Worm (Caenorhabditis elegans) whole organism, L3 larva: ENCODE data around the gene Y43B11AL.1.

Source experiments
- R02D3.7 ChIP-seq: fragments of 150-350 bp; optimal IDR thresholded peaks from 2 replicates; lab custom pipeline; 2014; ENCODE audit warnings: missing biosample characterization, missing genetic modification characterization
- ZK546.5 ChIP-seq: sonication (generic microtip); optimal IDR thresholded peaks from 2 replicates; lab custom pipeline; 2017; ENCODE audit warnings: missing biosample characterization, missing genetic modification characterization
- aly-2 ChIP-seq: fragments of 150-350 bp; optimal IDR thresholded peaks from 2 replicates; lab custom pipeline; 2014; ENCODE audit warnings: missing biosample characterization, missing genetic modification characterization
- ama-1 ChIP-seq: fragments of 150-350 bp; optimal IDR thresholded peaks from 2 replicates; lab custom pipeline; 2018
- ceh-16 ChIP-seq: sonication (generic microtip); optimal IDR thresholded peaks from 2 replicates; lab custom pipeline; 2017; ENCODE audit warnings: missing biosample characterization, missing genetic modification characterization
- ceh-28 ChIP-seq: fragments of 150-350 bp; optimal IDR thresholded peaks from 2 replicates; lab custom pipeline; 2014; ENCODE audit warnings: missing biosample characterization, missing genetic modification reagents, missing genetic modification characterization
- ceh-82 ChIP-seq: fragments of 150-350 bp; optimal IDR thresholded peaks from 2 replicates; lab custom pipeline; 2014; ENCODE audit warnings: missing biosample characterization, missing genetic modification characterization
- ceh-9 ChIP-seq: sonication (generic microtip); optimal IDR thresholded peaks from 2 replicates; lab custom pipeline; 2018; ENCODE audit warnings: missing biosample characterization, missing genetic modification characterization
- daf-12 ChIP-seq: fragments of 150-350 bp; optimal IDR thresholded peaks from 2 replicates; lab custom pipeline; 2014; ENCODE audit warnings: missing biosample characterization, missing genetic modification reagents, missing genetic modification characterization
- egl-27 ChIP-seq: sonication (generic microtip); optimal IDR thresholded peaks from 4 replicates; lab custom pipeline; 2017; ENCODE audit warnings: missing biosample characterization, missing genetic modification reagents, missing genetic modification characterization
- egl-5 ChIP-seq: fragments of 150-350 bp; optimal IDR thresholded peaks from 2 replicates; lab custom pipeline; 2017; ENCODE audit warnings: missing biosample characterization, missing genetic modification reagents, missing genetic modification characterization, inconsistent platforms
- elt-1 ChIP-seq: fragments of 150-350 bp; optimal IDR thresholded peaks from 2 replicates; lab custom pipeline; 2014; ENCODE audit warnings: missing biosample characterization, missing genetic modification characterization
- elt-2 ChIP-seq: sonication (generic microtip); optimal IDR thresholded peaks from 2 replicates; lab custom pipeline; 2016; ENCODE audit warnings: missing genetic modification reagents, mild to moderate bottlenecking, missing genetic modification characterization, missing compliant biosample characterization
- elt-3 ChIP-seq, 3 experiments: fragments of 150-350 bp in 1 of 3; sonication (generic microtip) in 2 of 3; optimal IDR thresholded peaks; 2 replicates in 2 of 3; 4 replicates in 1 of 3; lab custom pipeline; 2014 to 2017; ENCODE audit warnings: missing biosample characterization in 3 of 3, missing genetic modification characterization in 3 of 3
- eor-1 ChIP-seq, 2 experiments: fragments of 150-350 bp; optimal IDR thresholded peaks; 2 replicates each; lab custom pipeline; 2014 to 2018; ENCODE audit warnings: missing biosample characterization in 2 of 2, missing genetic modification characterization in 2 of 2
- fkh-10 ChIP-seq: sonication (generic microtip); optimal IDR thresholded peaks from 2 replicates; lab custom pipeline; 2017; ENCODE audit warnings: missing biosample characterization, missing genetic modification reagents, missing genetic modification characterization
- fkh-2 ChIP-seq: fragments of 150-350 bp; optimal IDR thresholded peaks from 2 replicates; lab custom pipeline; 2014; ENCODE audit warnings: missing biosample characterization, missing genetic modification reagents, missing genetic modification characterization
- fos-1 ChIP-seq: fragments of 150-350 bp; optimal IDR thresholded peaks from 2 replicates; lab custom pipeline; 2014; ENCODE audit warnings: missing biosample characterization, missing genetic modification characterization
- hmg-11 ChIP-seq: sonication (generic microtip); optimal IDR thresholded peaks from 2 replicates; lab custom pipeline; 2016; ENCODE audit warnings: missing genetic modification characterization, missing compliant biosample characterization
- jun-1 ChIP-seq: fragments of 150-350 bp; optimal IDR thresholded peaks from 2 replicates; lab custom pipeline; 2014; ENCODE audit warnings: missing biosample characterization, missing genetic modification reagents, missing genetic modification characterization
- lin-15B ChIP-seq: fragments of 150-350 bp; optimal IDR thresholded peaks from 2 replicates; lab custom pipeline; 2014; ENCODE audit warnings: missing biosample characterization, missing genetic modification characterization
- lin-39 ChIP-seq: fragments of 150-350 bp; optimal IDR thresholded peaks from 2 replicates; lab custom pipeline; 2018; ENCODE audit warnings: missing biosample characterization, missing genetic modification reagents, missing genetic modification characterization
- lsy-12 ChIP-seq: sonication (generic microtip); optimal IDR thresholded peaks from 2 replicates; lab custom pipeline; 2016; ENCODE audit warnings: mild to moderate bottlenecking, missing genetic modification characterization, missing compliant biosample characterization
- mdl-1 ChIP-seq: fragments of 150-350 bp; optimal IDR thresholded peaks from 2 replicates; lab custom pipeline; 2014; ENCODE audit warnings: missing biosample characterization, missing genetic modification characterization
- mml-1 ChIP-seq: fragments of 150-350 bp; sonication (generic microtip); optimal IDR thresholded peaks from 3 replicates; lab custom pipeline; 2014; ENCODE audit warnings: missing biosample characterization, missing genetic modification characterization
- nfya-1 ChIP-seq: sonication (generic microtip); optimal IDR thresholded peaks from 2 replicates; lab custom pipeline; 2017; ENCODE audit warnings: missing genetic modification characterization, mild to moderate bottlenecking, missing compliant biosample characterization, antibody characterized with exemption, moderate library complexity; ENCODE audit not compliant: insufficient read depth
- nhr-11 ChIP-seq: fragments of 150-350 bp; optimal IDR thresholded peaks from 2 replicates; lab custom pipeline; 2014; ENCODE audit warnings: missing biosample characterization, missing genetic modification characterization
- nhr-12 ChIP-seq: fragments of 150-350 bp; optimal IDR thresholded peaks from 2 replicates; lab custom pipeline; 2014; ENCODE audit warnings: missing biosample characterization, missing genetic modification characterization
- nhr-23 ChIP-seq: fragments of 150-350 bp; optimal IDR thresholded peaks from 2 replicates; lab custom pipeline; 2014; ENCODE audit warnings: missing biosample characterization, missing genetic modification reagents, missing genetic modification characterization
- nhr-237 ChIP-seq: fragments of 150-350 bp; optimal IDR thresholded peaks from 2 replicates; lab custom pipeline; 2014; ENCODE audit warnings: missing biosample characterization, missing genetic modification characterization
- nhr-25 ChIP-seq: sonication (generic microtip); optimal IDR thresholded peaks from 2 replicates; lab custom pipeline; 2017; ENCODE audit warnings: missing biosample characterization, missing genetic modification characterization
- nhr-28 ChIP-seq: fragments of 150-350 bp; optimal IDR thresholded peaks from 2 replicates; lab custom pipeline; 2014; ENCODE audit warnings: missing biosample characterization, missing genetic modification characterization
- nhr-43 ChIP-seq: sonication (generic microtip); optimal IDR thresholded peaks from 2 replicates; lab custom pipeline; 2016; ENCODE audit warnings: mild to moderate bottlenecking, missing genetic modification characterization, missing compliant biosample characterization; ENCODE audit not compliant: poor library complexity, severe bottlenecking
- nhr-67 ChIP-seq: fragments of 150-350 bp; optimal IDR thresholded peaks from 2 replicates; lab custom pipeline; 2014; ENCODE audit warnings: missing biosample characterization, missing genetic modification characterization
- nhr-76 ChIP-seq: fragments of 150-350 bp; sonication (generic microtip); optimal IDR thresholded peaks from 5 replicates; lab custom pipeline; 2014; ENCODE audit warnings: missing biosample characterization, missing genetic modification characterization
- nhr-77 ChIP-seq: fragments of 150-350 bp; optimal IDR thresholded peaks from 2 replicates; lab custom pipeline; 2014; ENCODE audit warnings: missing biosample characterization, missing genetic modification characterization
- pha-4 ChIP-seq: fragments of 150-350 bp; optimal IDR thresholded peaks from 2 replicates; lab custom pipeline; 2014; ENCODE audit warnings: missing biosample characterization, missing genetic modification reagents, missing genetic modification characterization
- pqm-1 ChIP-seq: fragments of 150-350 bp; optimal IDR thresholded peaks from 2 replicates; lab custom pipeline; 2017; ENCODE audit warnings: missing biosample characterization, missing genetic modification characterization, inconsistent platforms
- sea-2 ChIP-seq: fragments of 150-350 bp; sonication (generic microtip); optimal IDR thresholded peaks from 4 replicates; lab custom pipeline; 2014; ENCODE audit warnings: missing biosample characterization, missing genetic modification reagents, missing genetic modification characterization
- skn-1 ChIP-seq: fragments of 150-350 bp; optimal IDR thresholded peaks from 2 replicates; lab custom pipeline; 2014; ENCODE audit warnings: missing biosample characterization, missing genetic modification characterization
- snpc-4 ChIP-seq: fragments of 150-350 bp; optimal IDR thresholded peaks from 2 replicates; lab custom pipeline; 2014; ENCODE audit warnings: missing biosample characterization, missing genetic modification characterization
- tbx-2 ChIP-seq: sonication (generic microtip); optimal IDR thresholded peaks from 2 replicates; lab custom pipeline; 2016; ENCODE audit warnings: mild to moderate bottlenecking, missing genetic modification characterization, missing compliant biosample characterization
- unc-39 ChIP-seq: sonication (generic microtip); optimal IDR thresholded peaks from 4 replicates; lab custom pipeline; 2017; ENCODE audit warnings: missing biosample characterization, missing genetic modification characterization
- unc-62 ChIP-seq: fragments of 150-350 bp; sonication (generic microtip); optimal IDR thresholded peaks from 4 replicates; lab custom pipeline; 2014; ENCODE audit warnings: missing biosample characterization, missing genetic modification reagents, missing genetic modification characterization
- zag-1 ChIP-seq: fragments of 150-350 bp; optimal IDR thresholded peaks from 2 replicates; lab custom pipeline; 2014; ENCODE audit warnings: missing biosample characterization, missing genetic modification characterization
- ztf-11 ChIP-seq: fragments of 150-350 bp; optimal IDR thresholded peaks from 2 replicates; lab custom pipeline; 2014; ENCODE audit warnings: missing biosample characterization, missing genetic modification characterization
- ztf-4 ChIP-seq: fragments of 150-350 bp; optimal IDR thresholded peaks from 2 replicates; lab custom pipeline; 2014; ENCODE audit warnings: missing biosample characterization, missing genetic modification characterization

The Y43B11AL.1 gene

ce11 chrIV:7043430-7043829, 21.7 kb upstream of the Y43B11AL.1 start:
- TF ChIP-seq nhr-77 (tag; lab: Kevin White, UChicago) = no peak
- no peak for TF ChIP-seq nfya-1 (tag; lab: Kevin White, UChicago)
- TF ChIP-seq pqm-1 (tag; lab: Kevin White, UChicago) = no peak
- TF ChIP-seq pha-4 = no peak
- TF ChIP-seq nhr-67 (tag; lab: Kevin White, UChicago) = no peak
- no peak for TF ChIP-seq ztf-11 (tag; lab: Kevin White, UChicago)
- no peak for TF ChIP-seq fkh-10 (GFP tag; lab: Kevin White, UChicago)
- no peak for TF ChIP-seq mdl-1 (tag; lab: Kevin White, UChicago)
- TF ChIP-seq jun-1 (tag; lab: Kevin White, UChicago) = no peak

- TF ChIP-seq nhr-12 (no peak), lin-39 (no peak), nhr-43 (peak; percentile 35), fos-1 (tag; lab: Kevin White, UChicago) (no peak), lin-15B (peak; percentile 76), ceh-9 (tag; lab: Kevin White, UChicago) (no peak), fkh-2 (tag; lab: Kevin White, UChicago) (no peak), elt-1 (tag; lab: Kevin White, UChicago) (peak; percentile 19), ztf-4 (no peak), ztf-11 (tag; lab: Kevin White, UChicago) (no peak), unc-39 (tag; lab: Kevin White, UChicago) (no peak), tbx-2 (tag; lab: Kevin White, UChicago) (peak; percentile 35), nhr-76 (tag; lab: Kevin White, UChicago) (no peak), elt-2 (peak; percentile 34), ama-1 (no peak), lsy-12 (no peak), nhr-237 (tag; lab: Kevin White, UChicago) (no peak), pha-4 (peak; percentile 89), egl-5 (no peak), jun-1 (tag; lab: Kevin White, UChicago) (peak; percentile 47), elt-3 (tag; optimal IDR thresholded peaks at IDR 0.05; lab: Kevin White, UChicago) (no peak), eor-1 (tag; optimal IDR thresholded peaks at IDR 0.05; lab: Kevin White, UChicago) (no peak), hmg-11 (tag; lab: Kevin White, UChicago) (peak; percentile 40), daf-12 (tag; lab: Kevin White, UChicago) (no peak), sea-2 (GFP tag; lab: Kevin White, UChicago) (no peak), nhr-28 (no peak), snpc-4 (tag; lab: Kevin White, UChicago) (peak; percentile 88), mml-1 (tag; lab: Kevin White, UChicago) (no peak), nhr-23 (peak; percentile 80), unc-62 (GFP tag; lab: Kevin White, UChicago) (no peak), ceh-16 (tag; lab: Kevin White, UChicago) (no peak), fkh-10 (GFP tag; lab: Kevin White, UChicago) (no peak), ceh-82 (tag; lab: Kevin White, UChicago) (no peak), nhr-77 (tag; lab: Kevin White, UChicago) (no peak), nhr-25 (tag; lab: Kevin White, UChicago) (peak; percentile 55), R02D3.7 (tag; lab: Kevin White, UChicago) (peak; percentile 2), mdl-1 (tag; lab: Kevin White, UChicago) (no peak), pqm-1 (tag; lab: Kevin White, UChicago) (peak; percentile 11), skn-1 (no peak), nhr-67 (tag; lab: Kevin White, UChicago) (no peak), ZK546.5 (tag; lab: Kevin White, UChicago) (no peak), nhr-11 (tag; lab: Kevin White, UChicago) (no peak), nfya-1 (tag; lab: Kevin White, UChicago) (peak; percentile 84), zag-1 (no peak), egl-27 (tag; lab: Kevin White, UChicago) (no peak), aly-2 (tag; lab: Kevin White, UChicago) (no peak), ceh-28 (peak; percentile 35)
Observed at ce11 chrIV:7044552-7045139, 20.5 kb upstream of the Y43B11AL.1 start, which contains the start of gene tin-9.1. Gene tin-9.1 (minus strand): TSS chrIV:7044602.
